Worm (Caenorhabditis elegans) whole organism, mixed stage, embryonic: ENCODE data around the gene taf-6.1.
A peak's percentile ranks its signal among the peaks of the same experiment; 100 is the strongest.

Experiments
- M03D4.4 ChIP-seq: sonication (generic microtip); optimal IDR thresholded peaks from 2 replicates; lab custom pipeline; 2017; ENCODE audit warnings: mild to moderate bottlenecking, missing genetic modification characterization, missing compliant biosample characterization
- blmp-1 ChIP-seq: fragments of 150-350 bp; optimal IDR thresholded peaks from 2 replicates; lab custom pipeline; 2014; ENCODE audit warnings: missing biosample characterization, missing genetic modification characterization
- ceh-83 ChIP-seq: fragments of 200-800 bp; sonication (Bioruptor generic); optimal IDR thresholded peaks from 2 replicates; lab custom pipeline; 2018; ENCODE audit warnings: mild to moderate bottlenecking, missing genetic modification characterization, missing compliant biosample characterization
- ces-1 ChIP-seq: fragments of 150-350 bp; optimal IDR thresholded peaks from 2 replicates; lab custom pipeline; 2014; ENCODE audit warnings: missing biosample characterization, missing genetic modification reagents, missing genetic modification characterization
- cnd-1 ChIP-seq: fragments of 200-800 bp; sonication (Bioruptor generic); optimal IDR thresholded peaks from 2 replicates; lab custom pipeline; 2018; ENCODE audit warnings: mild to moderate bottlenecking, missing genetic modification characterization, missing compliant biosample characterization
- drap-1 ChIP-seq: fragments of 200-800 bp; sonication (Bioruptor generic); optimal IDR thresholded peaks from 3 replicates; lab custom pipeline; 2018; ENCODE audit warnings: mild to moderate bottlenecking, missing genetic modification characterization, missing compliant biosample characterization
- elt-1 ChIP-seq: sonication (generic microtip); optimal IDR thresholded peaks from 2 replicates; lab custom pipeline; 2017; ENCODE audit warnings: missing genetic modification characterization, mild to moderate bottlenecking, missing compliant biosample characterization, antibody characterized with exemption, moderate library complexity, borderline replicate concordance; ENCODE audit not compliant: insufficient read depth
- flh-1 ChIP-seq: fragments of 200-800 bp; sonication (Bioruptor generic); optimal IDR thresholded peaks from 2 replicates; lab custom pipeline; 2018; ENCODE audit warnings: mild to moderate bottlenecking, missing genetic modification characterization, moderate library complexity, missing compliant biosample characterization
- ham-2 ChIP-seq: fragments of 200-800 bp; sonication (Bioruptor generic); optimal IDR thresholded peaks from 2 replicates; lab custom pipeline; 2018; ENCODE audit warnings: mild to moderate bottlenecking, missing genetic modification characterization, missing compliant biosample characterization
- hlh-1 ChIP-seq: fragments of 150-350 bp; optimal IDR thresholded peaks from 2 replicates; lab custom pipeline; 2014; ENCODE audit warnings: missing biosample characterization, missing genetic modification reagents, missing genetic modification characterization
- lin-13 ChIP-seq: fragments of 150-350 bp; optimal IDR thresholded peaks from 2 replicates; lab custom pipeline; 2014; ENCODE audit warnings: missing biosample characterization, missing genetic modification characterization
- lsy-2 ChIP-seq: fragments of 150-350 bp; optimal IDR thresholded peaks from 2 replicates; lab custom pipeline; 2014; ENCODE audit warnings: missing biosample characterization, missing genetic modification characterization
- mab-5 ChIP-seq: fragments of 150-350 bp; optimal IDR thresholded peaks from 2 replicates; lab custom pipeline; 2014; ENCODE audit warnings: missing biosample characterization, missing genetic modification characterization
- mep-1 ChIP-seq: fragments of 150-350 bp; optimal IDR thresholded peaks from 2 replicates; lab custom pipeline; 2017; ENCODE audit warnings: missing biosample characterization, missing genetic modification reagents, missing genetic modification characterization, inconsistent platforms
- mls-2 ChIP-seq: sonication (generic microtip); optimal IDR thresholded peaks from 2 replicates; lab custom pipeline; 2016; ENCODE audit warnings: mild to moderate bottlenecking, missing genetic modification characterization, moderate library complexity, missing compliant biosample characterization
- nhr-12 ChIP-seq: fragments of 150-350 bp; optimal IDR thresholded peaks from 2 replicates; lab custom pipeline; 2014; ENCODE audit warnings: missing biosample characterization, missing genetic modification characterization
- nhr-237 ChIP-seq: fragments of 150-350 bp; optimal IDR thresholded peaks from 2 replicates; lab custom pipeline; 2014; ENCODE audit warnings: missing biosample characterization, missing genetic modification characterization
- nhr-28 ChIP-seq: fragments of 150-350 bp; optimal IDR thresholded peaks from 2 replicates; lab custom pipeline; 2014; ENCODE audit warnings: missing biosample characterization, missing genetic modification characterization
- nhr-76 ChIP-seq: sonication (generic microtip); optimal IDR thresholded peaks from 2 replicates; lab custom pipeline; 2017; ENCODE audit warnings: missing biosample characterization, missing genetic modification characterization
- pha-4 ChIP-seq: fragments of 150-350 bp; optimal IDR thresholded peaks from 2 replicates; lab custom pipeline; 2018; ENCODE audit warnings: missing biosample characterization, missing genetic modification reagents, missing genetic modification characterization
- sem-2 ChIP-seq: fragments of 200-800 bp; sonication (Bioruptor generic); optimal IDR thresholded peaks from 2 replicates; lab custom pipeline; 2018; ENCODE audit warnings: mild to moderate bottlenecking, missing genetic modification characterization, missing compliant biosample characterization
- snpc-4 ChIP-seq: fragments of 150-350 bp; optimal IDR thresholded peaks from 2 replicates; lab custom pipeline; 2014; ENCODE audit warnings: missing biosample characterization, missing genetic modification characterization
- sptf-1 ChIP-seq: sonication (generic microtip); optimal IDR thresholded peaks from 2 replicates; lab custom pipeline; 2017; ENCODE audit warnings: mild to moderate bottlenecking, missing genetic modification characterization, moderate library complexity, missing compliant biosample characterization
- tbx-8 ChIP-seq: fragments of 200-800 bp; sonication (Bioruptor generic); optimal IDR thresholded peaks from 2 replicates; lab custom pipeline; 2018; ENCODE audit warnings: mild to moderate bottlenecking, missing genetic modification characterization, moderate library complexity, missing compliant biosample characterization
- unc-120 ChIP-seq: sonication (generic microtip); optimal IDR thresholded peaks from 2 replicates; lab custom pipeline; 2017; ENCODE audit warnings: missing genetic modification characterization, missing compliant biosample characterization; ENCODE audit not compliant: poor library complexity, severe bottlenecking
- unc-39 ChIP-seq: fragments of 150-350 bp; optimal IDR thresholded peaks from 2 replicates; lab custom pipeline; 2014; ENCODE audit warnings: missing biosample characterization, missing genetic modification characterization
- unc-62 ChIP-seq: fragments of 150-350 bp; optimal IDR thresholded peaks from 2 replicates; lab custom pipeline; 2014; ENCODE audit warnings: missing biosample characterization, missing genetic modification reagents, missing genetic modification characterization
- zip-8 ChIP-seq: fragments of 150-350 bp; optimal IDR thresholded peaks from 2 replicates; lab custom pipeline; 2014; ENCODE audit warnings: missing biosample characterization, missing genetic modification characterization
- ztf-11 ChIP-seq: fragments of 150-350 bp; optimal IDR thresholded peaks from 2 replicates; lab custom pipeline; 2014; ENCODE audit warnings: missing biosample characterization, missing genetic modification characterization

Gene taf-6.1

DNA sequence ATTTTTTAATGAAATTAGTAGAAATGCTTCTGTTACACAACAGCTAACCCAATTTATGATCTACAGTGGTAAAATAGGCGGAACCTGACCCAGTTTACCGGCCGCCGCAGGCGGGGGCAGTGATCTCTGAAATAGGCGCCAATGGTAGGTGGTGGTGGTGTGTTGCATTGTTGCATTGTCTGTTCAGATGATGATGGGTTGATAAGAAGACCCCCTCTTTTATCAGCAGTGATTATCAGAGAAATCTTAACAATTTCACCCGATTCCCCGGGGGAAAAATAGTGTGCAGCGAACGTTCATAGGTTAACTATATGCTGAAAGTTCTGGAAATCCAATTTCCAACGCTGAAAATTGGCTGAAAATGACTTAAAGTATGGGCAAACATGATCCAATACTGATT lies 10.8 kb downstream of the taf-6.1 start:
- TF ChIP-seq unc-62 (no peak), elt-1 (peak; percentile 63)

DNA sequence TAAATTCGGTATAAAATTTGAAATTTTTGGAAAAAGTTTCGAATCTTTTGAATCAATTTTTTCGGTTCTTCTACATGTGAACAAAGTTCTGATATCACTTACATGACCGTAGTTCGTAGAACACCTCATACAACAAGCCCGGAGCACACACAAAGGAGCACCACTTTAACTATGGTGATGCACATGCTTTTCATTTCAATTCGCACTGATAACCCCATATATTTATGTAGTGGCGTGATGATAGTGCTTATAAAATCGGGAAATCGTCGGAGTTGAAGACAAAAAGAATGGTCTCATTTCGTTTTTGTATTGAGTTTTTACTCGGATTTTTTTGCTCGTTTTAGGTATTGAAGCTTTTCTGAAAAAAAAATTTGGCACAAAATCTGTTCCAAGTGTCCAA lies 12.9 kb downstream of the taf-6.1 start, which contains the start of gene W09B6.4:
Gene W09B6.4 (minus strand): TSS at position 151 of the 400 bp plus-strand sequence.
- TF ChIP-seq M03D4.4 (no peak), ceh-83 (GFP tag; lab: Kevin White, UChicago) (no peak), pha-4 (tag; lab: Kevin White, UChicago) (no peak), lin-13 (tag; lab: Kevin White, UChicago) (no peak), zip-8 (tag; lab: Kevin White, UChicago) (no peak), mls-2 (tag; lab: Kevin White, UChicago) (no peak), ztf-11 (tag; lab: Kevin White, UChicago) (no peak), unc-120 (tag; lab: Kevin White, UChicago) (no peak), nhr-12 (tag; lab: Kevin White, UChicago) (no peak), snpc-4 (tag; lab: Kevin White, UChicago) (no peak), hlh-1 (tag; lab: Kevin White, UChicago) (no peak)

DNA sequence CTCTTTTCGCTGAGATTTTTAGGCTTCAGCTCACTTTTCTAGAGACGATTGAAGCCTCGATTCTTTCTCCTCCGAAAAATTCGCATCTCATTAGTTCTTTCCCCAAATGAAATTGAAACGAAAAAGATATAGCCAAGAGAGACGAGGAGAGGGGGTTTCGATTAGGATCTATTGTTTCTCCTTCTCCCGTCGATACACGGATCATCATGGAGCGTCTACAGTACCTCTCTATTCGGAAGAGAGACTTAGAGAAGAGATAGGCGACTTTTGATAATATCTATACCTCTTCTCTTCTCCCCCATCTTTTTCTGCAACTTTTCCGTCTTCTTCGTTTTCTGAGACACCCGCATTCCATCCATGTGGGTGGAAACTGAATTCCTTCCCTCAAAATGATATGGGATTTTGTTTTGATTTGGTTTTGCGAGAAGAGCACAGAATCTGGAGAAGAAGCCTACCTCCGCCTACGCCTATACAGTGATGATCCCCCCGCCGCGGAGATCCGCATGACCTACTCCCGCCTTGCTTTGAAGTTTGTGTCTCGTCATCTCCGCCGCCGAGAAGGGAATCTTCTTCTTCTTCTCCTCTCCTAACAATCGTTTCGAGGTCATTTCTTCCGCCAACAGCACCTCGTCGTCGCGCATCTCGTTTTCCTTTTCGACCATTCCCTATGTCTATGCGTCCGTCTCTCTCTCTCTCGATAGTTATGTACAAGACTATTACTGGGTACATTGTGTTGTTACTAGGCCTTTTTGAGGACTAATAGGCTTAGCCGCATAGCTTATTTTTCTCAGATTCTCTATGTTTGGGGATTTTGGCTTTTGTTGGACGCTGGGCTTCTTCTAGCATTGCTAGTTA lies 14.2 kb downstream of the taf-6.1 start:
- TF ChIP-seq blmp-1 (tag; lab: Kevin White, UChicago), result peak; percentile 12
- TF ChIP-seq ham-2 (GFP tag; lab: Kevin White, UChicago), result peak; percentile 37
- peak; percentile 97 for TF ChIP-seq elt-1
- TF ChIP-seq tbx-8, result no peak

DNA sequence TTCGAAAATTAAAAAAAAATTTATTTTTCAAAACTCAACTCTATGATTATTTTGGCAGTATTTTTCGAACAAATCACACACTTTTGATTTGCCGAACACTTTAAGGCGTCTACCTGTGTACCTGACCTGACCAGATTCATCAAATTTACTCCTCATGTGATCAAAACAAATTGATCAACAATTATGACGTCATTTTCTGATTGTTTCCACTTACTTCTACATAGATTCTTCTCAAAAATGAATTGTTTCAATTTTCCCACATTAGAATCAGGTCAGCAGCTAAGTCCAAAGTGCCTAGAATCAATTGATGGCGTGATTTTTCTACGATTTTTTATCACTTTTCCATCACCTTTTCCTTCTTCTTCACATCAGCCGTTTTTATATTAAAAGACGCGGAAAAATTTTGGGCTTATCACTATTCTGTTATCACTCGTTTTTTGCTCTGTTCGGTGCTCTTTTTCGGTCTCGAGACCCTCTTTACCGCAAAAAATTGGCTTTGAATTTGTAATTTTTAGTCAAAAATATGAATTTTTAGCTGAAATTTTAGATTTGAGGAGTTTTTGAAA lies 15.5 kb downstream of the taf-6.1 start:
- TF ChIP-seq zip-8 (tag; lab: Kevin White, UChicago) (peak; percentile 58), mep-1 (tag; lab: Kevin White, UChicago) (no peak), sptf-1 (no peak)

DNA sequence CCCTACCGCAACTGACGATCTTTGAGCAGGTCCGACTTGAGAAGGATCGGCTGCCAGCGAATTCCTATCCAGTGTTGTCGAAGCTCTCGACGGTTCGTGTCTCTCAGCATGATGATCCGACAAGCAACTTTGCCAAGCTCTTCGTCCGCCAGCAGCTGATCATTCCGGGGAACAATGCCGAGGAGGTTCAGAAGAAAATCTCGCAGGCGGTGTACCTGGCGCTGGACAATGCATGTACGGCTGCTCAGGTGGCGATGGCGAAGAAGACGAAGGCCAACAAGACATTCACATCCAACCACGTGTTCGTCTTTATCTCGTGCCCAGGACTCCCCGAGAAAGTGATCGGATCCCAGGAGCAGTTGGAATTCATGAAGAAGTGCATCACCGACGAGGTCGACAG lies 21.6 kb downstream of the taf-6.1 start:
- no peak for TF ChIP-seq sem-2 (GFP tag; lab: Kevin White, UChicago)
- no peak for TF ChIP-seq unc-62
- no peak for TF ChIP-seq nhr-76 (tag; lab: Kevin White, UChicago)
- no peak for TF ChIP-seq pha-4 (tag; lab: Kevin White, UChicago)
- no peak for TF ChIP-seq hlh-1 (tag; lab: Kevin White, UChicago)
- no peak for TF ChIP-seq unc-120 (tag; lab: Kevin White, UChicago)

DNA sequence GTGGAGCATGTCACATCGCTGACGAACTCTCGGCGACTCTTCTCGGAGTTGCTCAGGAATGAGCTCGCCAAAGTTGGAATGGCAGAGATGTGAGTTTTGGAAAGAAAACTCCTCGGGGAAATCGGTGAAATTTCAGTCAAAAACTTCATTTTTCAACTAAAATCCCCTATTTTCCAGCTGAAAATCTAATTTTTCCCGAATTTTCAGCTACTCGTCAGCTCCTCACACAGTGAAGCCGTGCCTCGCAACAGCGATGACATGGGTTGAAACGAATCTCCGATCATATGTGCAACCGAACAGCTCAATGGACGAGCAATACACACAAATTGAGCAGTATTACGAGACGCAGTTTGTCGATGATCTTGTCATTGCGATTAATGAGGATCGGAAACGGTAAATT lies 24.0 kb downstream of the taf-6.1 start:
- TF ChIP-seq unc-39 (no peak), ztf-11 (tag; lab: Kevin White, UChicago) (no peak), mab-5 (tag; lab: Kevin White, UChicago) (no peak), lin-13 (tag; lab: Kevin White, UChicago) (no peak), flh-1 (GFP tag; lab: Kevin White, UChicago) (no peak), drap-1 (GFP tag; lab: Kevin White, UChicago) (no peak), sptf-1 (no peak), M03D4.4 (no peak), pha-4 (tag; lab: Kevin White, UChicago) (no peak), ces-1 (GFP tag; lab: Kevin White, UChicago) (no peak), nhr-237 (no peak), sem-2 (GFP tag; lab: Kevin White, UChicago) (no peak), hlh-1 (tag; lab: Kevin White, UChicago) (no peak), unc-120 (tag; lab: Kevin White, UChicago) (no peak), nhr-12 (tag; lab: Kevin White, UChicago) (no peak), zip-8 (tag; lab: Kevin White, UChicago) (no peak), cnd-1 (no peak), ceh-83 (GFP tag; lab: Kevin White, UChicago) (no peak), nhr-28 (tag; lab: Kevin White, UChicago) (no peak), lsy-2 (no peak)
